Fruit fly (Drosophila melanogaster): ENCODE measurements around the gene smog.

The smog gene

DNA sequence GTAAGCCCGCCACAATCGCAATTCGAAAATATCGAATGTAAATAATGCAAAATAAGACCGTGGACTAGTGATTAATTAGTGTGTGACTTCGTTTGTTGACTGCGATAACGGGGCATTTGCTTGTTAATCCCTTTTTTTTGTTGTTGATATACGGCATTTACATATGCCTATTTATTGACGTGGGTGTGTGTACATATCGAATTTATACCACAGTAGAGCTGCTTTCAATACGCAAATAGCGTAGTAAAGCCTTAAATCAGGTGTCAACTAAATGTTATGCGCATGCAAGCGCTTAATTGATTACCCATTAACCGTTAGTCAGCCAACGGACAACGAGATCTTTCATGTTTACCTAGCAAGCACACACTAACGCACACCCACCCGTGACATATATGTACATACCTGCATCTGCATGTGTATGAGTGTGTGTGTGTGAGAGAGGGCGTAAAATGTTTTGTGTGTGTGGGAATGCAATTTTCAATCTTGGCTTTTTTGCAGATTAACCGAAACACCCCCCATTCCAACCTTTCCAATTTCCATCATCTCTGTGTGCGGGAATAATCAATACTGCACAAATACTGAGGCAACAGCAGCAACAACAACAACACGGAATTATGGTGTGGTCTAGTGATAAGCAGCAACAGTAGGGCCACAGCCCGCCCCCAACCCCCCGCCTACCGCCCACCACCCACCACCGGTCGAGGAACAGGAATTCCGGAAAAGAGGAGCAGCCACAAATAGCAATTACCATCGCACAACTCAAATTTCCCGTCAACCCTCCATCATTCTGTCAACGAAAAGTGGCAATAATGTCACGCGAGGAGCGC, 14.0 kb upstream of the smog start (continued):
- TF ChIP-seq CG17361 (GFP tag; IDR thresholded peaks at IDR 0.05), result no peak
- no peak for TF ChIP-seq CG3838 (GFP tag; optimal IDR thresholded peaks at IDR 0.05)
- TF ChIP-seq CG4617 (GFP tag; optimal IDR thresholded peaks at IDR 0.05; ENCODE audit: borderline replicate concordance), result no peak
- peak; percentile 68 for TF ChIP-seq CG1792 (GFP tag; optimal IDR thresholded peaks at IDR 0.05)
- no peak for TF ChIP-seq slou (GFP tag; optimal IDR thresholded peaks at IDR 0.05)
- TF ChIP-seq sima (GFP tag; optimal IDR thresholded peaks at IDR 0.05), result no peak
- no peak for TF ChIP-seq Myb (GFP tag; optimal IDR thresholded peaks at IDR 0.05)
- TF ChIP-seq ci (GFP tag; IDR thresholded peaks at IDR 0.05), result peak; percentile 58; the same call in 2 of the 3 replicates
- TF ChIP-seq ac (GFP tag; optimal IDR thresholded peaks at IDR 0.05), result peak; percentile 33
- TF ChIP-seq Fer3 (tag; optimal IDR thresholded peaks at IDR 0.05), result peak; percentile 45
- TF ChIP-seq CG14441 (GFP tag; IDR thresholded peaks at IDR 0.05), result no peak
- TF ChIP-seq E2f2 (GFP tag; IDR thresholded peaks at IDR 0.05), result no peak
- no peak for TF ChIP-seq HmgZ (tag; optimal IDR thresholded peaks at IDR 0.05)
- no peak for TF ChIP-seq knrl (GFP tag; IDR thresholded peaks at IDR 0.05; ENCODE audit: partially characterized antibody)
- no peak for TF ChIP-seq danr (GFP tag; IDR thresholded peaks at IDR 0.05)
- TF ChIP-seq CG5953 (GFP tag; IDR thresholded peaks at IDR 0.05), result peak; percentile 43; the same call in 1 of the 2 replicates
- peak; percentile 28 for TF ChIP-seq Fer1 (GFP tag; optimal IDR thresholded peaks at IDR 0.05)
- TF ChIP-seq Kr (GFP tag; optimal IDR thresholded peaks at IDR 0.05), result no peak
- TF ChIP-seq CG15696 (tag; optimal IDR thresholded peaks at IDR 0.05), result peak; percentile 48
- TF ChIP-seq crol (GFP tag; IDR thresholded peaks at IDR 0.05), result peak; percentile 56; the same call in 1 of the 2 replicates
- TF ChIP-seq CG4854 (GFP tag; optimal IDR thresholded peaks at IDR 0.05), result no peak
- peak; percentile 15 for TF ChIP-seq gsb-n (tag; optimal IDR thresholded peaks at IDR 0.05)
- peak; percentile 49 for TF ChIP-seq CG18764 (GFP tag; optimal IDR thresholded peaks at IDR 0.05)
- no peak for TF ChIP-seq CG18011 (GFP tag; optimal IDR thresholded peaks at IDR 0.05)
- no peak for TF ChIP-seq ftz-f1 (GFP tag; optimal IDR thresholded peaks at IDR 0.05)
- TF ChIP-seq tll (GFP tag; optimal IDR thresholded peaks at IDR 0.05), result peak in 1 of 2 experiments; percentile 64
- no peak for TF ChIP-seq Camta (GFP tag; optimal IDR thresholded peaks at IDR 0.05)
- TF ChIP-seq CG6765 (GFP tag; optimal IDR thresholded peaks at IDR 0.05), result peak; percentile 19
- TF ChIP-seq Xbp1 (GFP tag; optimal IDR thresholded peaks at IDR 0.05), result no peak
- no peak for TF ChIP-seq Max (GFP tag; optimal IDR thresholded peaks at IDR 0.05)
- TF ChIP-seq zfh2 (GFP tag; optimal IDR thresholded peaks at IDR 0.05), result no peak
- peak; percentile 60 for TF ChIP-seq ATbp (GFP tag; optimal IDR thresholded peaks at IDR 0.05)
- peak; percentile 36; the same call in 1 of the 2 replicates for TF ChIP-seq sens-2 (GFP tag; IDR thresholded peaks at IDR 0.05)
- TF ChIP-seq CG3407 (GFP tag; optimal IDR thresholded peaks at IDR 0.05), result peak; percentile 45
- TF ChIP-seq CG5180 (GFP tag; optimal IDR thresholded peaks at IDR 0.05), result peak; percentile 60
- TF ChIP-seq Meics (GFP tag; optimal IDR thresholded peaks at IDR 0.05), result no peak
- no peak for TF ChIP-seq Atf3 (GFP tag; optimal IDR thresholded peaks at IDR 0.05)
- TF ChIP-seq CG43689 (GFP tag; IDR thresholded peaks at IDR 0.05), result no peak
- no peak for TF ChIP-seq CG32767 (GFP tag; IDR thresholded peaks at IDR 0.05)
- no peak for TF ChIP-seq chinmo (GFP tag; IDR thresholded peaks at IDR 0.05; ENCODE audit: partially characterized antibody)
- no peak for TF ChIP-seq CG10366 (GFP tag; IDR thresholded peaks at IDR 0.05)
- no peak for TF ChIP-seq B-H1 (GFP tag; IDR thresholded peaks at IDR 0.05)
- no peak for TF ChIP-seq unc-4 (GFP tag; IDR thresholded peaks at IDR 0.05; ENCODE audit: partially characterized antibody)
- TF ChIP-seq tin (GFP tag; optimal IDR thresholded peaks at IDR 0.05), result no peak
- TF ChIP-seq Nf-YA (GFP tag; IDR thresholded peaks at IDR 0.05), result peak; percentile 28; the same call in 1 of the 2 replicates
- TF ChIP-seq bab2 (GFP tag; optimal IDR thresholded peaks at IDR 0.05), result peak; percentile 43
- no peak for TF ChIP-seq gro (GFP tag; optimal IDR thresholded peaks at IDR 0.05)
- TF ChIP-seq MBD-R2 (GFP tag; IDR thresholded peaks at IDR 0.05), result peak; percentile 33; the same call in 1 of the 2 replicates
- TF ChIP-seq CG8388 (GFP tag; optimal IDR thresholded peaks at IDR 0.05), result peak; percentile 33
